Worm (Caenorhabditis elegans) whole organism, early embryonic: ENCODE results near the gene mrpl-22.

ENCODE experiments used
- B0310.2 ChIP-seq: sonication (generic microtip); optimal IDR thresholded peaks from 2 replicates; lab custom pipeline; 2016; ENCODE audit warnings: mild to moderate bottlenecking, missing genetic modification characterization, missing compliant biosample characterization
- F13C5.2 ChIP-seq: sonication (generic microtip); optimal IDR thresholded peaks from 2 replicates; lab custom pipeline; 2017; ENCODE audit warnings: mild to moderate bottlenecking, missing genetic modification characterization, inconsistent platforms, missing compliant biosample characterization
- aly-1 ChIP-seq: sonication (generic microtip); optimal IDR thresholded peaks from 2 replicates; lab custom pipeline; 2016; ENCODE audit warnings: missing genetic modification characterization, missing compliant biosample characterization
- ama-1 ChIP-seq: fragments of 150-350 bp; optimal IDR thresholded peaks from 2 replicates; lab custom pipeline; 2014
- ceh-13 ChIP-seq: fragments of 200-800 bp; sonication (Bioruptor generic); optimal IDR thresholded peaks from 2 replicates; lab custom pipeline; 2018; ENCODE audit warnings: mild to moderate bottlenecking, missing genetic modification characterization, missing compliant biosample characterization
- ceh-36 ChIP-seq: sonication (generic microtip); optimal IDR thresholded peaks from 2 replicates; lab custom pipeline; 2016; ENCODE audit warnings: missing genetic modification characterization, inconsistent platforms, missing compliant biosample characterization
- ets-7 ChIP-seq: sonication (generic microtip); optimal IDR thresholded peaks from 2 replicates; lab custom pipeline; 2016; ENCODE audit warnings: missing genotype, missing genetic modification characterization, missing compliant biosample characterization
- flt-1 ChIP-seq: fragments of 200-800 bp; sonication (Bioruptor generic); IDR thresholded peaks from 2 replicates; pipeline ENCODE4 v1.3.6; 2022; ENCODE audit warnings: missing genetic modification characterization, missing compliant biosample characterization
- hmbx-1 ChIP-seq: sonication (generic microtip); optimal IDR thresholded peaks from 2 replicates; lab custom pipeline; 2016; ENCODE audit warnings: mild to moderate bottlenecking, missing genetic modification characterization, missing compliant biosample characterization
- hmg-4 ChIP-seq: fragments of 200-800 bp; sonication (Bioruptor generic); optimal IDR thresholded peaks from 2 replicates; lab custom pipeline; 2018; ENCODE audit warnings: mild to moderate bottlenecking, missing genetic modification characterization, missing compliant biosample characterization
- hnd-1 ChIP-seq: sonication (generic microtip); optimal IDR thresholded peaks from 2 replicates; lab custom pipeline; 2016; ENCODE audit warnings: missing genetic modification characterization, missing compliant biosample characterization
- pes-1 ChIP-seq: fragments of 200-800 bp; sonication (Bioruptor generic); IDR thresholded peaks from 2 replicates; pipeline ENCODE4 v1.3.6; 2022; ENCODE audit warnings: missing genetic modification reagents, missing genetic modification characterization, missing compliant biosample characterization
- scrt-1 ChIP-seq: fragments of 200-800 bp; sonication (Bioruptor generic); IDR thresholded peaks from 2 replicates; pipeline ENCODE4 v1.3.6; 2022; ENCODE audit warnings: missing genetic modification characterization, missing compliant biosample characterization
- sea-1 ChIP-seq: fragments of 200-800 bp; sonication (Bioruptor generic); conservative IDR thresholded peaks from 2 replicates; pipeline ENCODE4 v1.3.6; 2022; ENCODE audit warnings: missing genetic modification characterization, missing compliant biosample characterization
- tbx-11 ChIP-seq: fragments of 200-800 bp; sonication (Bioruptor generic); IDR thresholded peaks from 2 replicates; pipeline ENCODE4 v1.3.6; 2022; ENCODE audit warnings: missing genetic modification characterization, missing compliant biosample characterization
- tbx-37 ChIP-seq: fragments of 200-800 bp; sonication (Bioruptor generic); conservative IDR thresholded peaks from 2 replicates; pipeline ENCODE4 v1.3.6; 2022; ENCODE audit warnings: missing genetic modification reagents, missing genetic modification characterization, missing compliant biosample characterization
- tra-4 ChIP-seq: sonication (generic microtip); optimal IDR thresholded peaks from 2 replicates; lab custom pipeline; 2017; ENCODE audit warnings: missing genetic modification characterization, missing compliant biosample characterization

Gene mrpl-22

ce11 chrIII:10636493-10637031 is 21.3 kb downstream of the mrpl-22 start:
- TF ChIP-seq scrt-1 (GFP tag; lab: Robert Waterston, UW) = no peak
- no peak for TF ChIP-seq ceh-36 (tag; lab: Kevin White, UChicago)
- TF ChIP-seq hmbx-1 = no peak
- TF ChIP-seq ceh-13 = no peak
- no peak for TF ChIP-seq hnd-1 (tag; lab: Kevin White, UChicago)
- no peak for TF ChIP-seq F13C5.2
- no peak for TF ChIP-seq B0310.2
- TF ChIP-seq tbx-37 (GFP tag; lab: Robert Waterston, UW) = no peak
- TF ChIP-seq ama-1 (lab: Kevin White, UChicago) = no peak
- no peak for TF ChIP-seq hmg-4 (GFP tag; lab: Kevin White, UChicago)
- TF ChIP-seq aly-1 (tag; lab: Kevin White, UChicago) = no peak
- TF ChIP-seq pes-1 (GFP tag; lab: Robert Waterston, UW) = no peak
- no peak for TF ChIP-seq sea-1
- TF ChIP-seq flt-1 (GFP tag; lab: Robert Waterston, UW) = no peak
- TF ChIP-seq ets-7 (tag; lab: Kevin White, UChicago) = no peak
- no peak for TF ChIP-seq tbx-11 (GFP tag; lab: Robert Waterston, UW)

ce11 chrIII:10637933-10638332 is 22.7 kb downstream of the mrpl-22 start:
- TF ChIP-seq sea-1 (no peak), tbx-37 (GFP tag; lab: Robert Waterston, UW) (no peak), ama-1 (lab: Kevin White, UChicago) (no peak), ceh-36 (tag; lab: Kevin White, UChicago) (no peak), aly-1 (tag; lab: Kevin White, UChicago) (no peak), tra-4 (tag; lab: Kevin White, UChicago) (no peak), hmg-4 (GFP tag; lab: Kevin White, UChicago) (no peak), pes-1 (GFP tag; lab: Robert Waterston, UW) (no peak), hnd-1 (tag; lab: Kevin White, UChicago) (no peak), tbx-11 (GFP tag; lab: Robert Waterston, UW) (no peak), ets-7 (tag; lab: Kevin White, UChicago) (no peak), flt-1 (GFP tag; lab: Robert Waterston, UW) (no peak), ceh-13 (no peak), B0310.2 (no peak), scrt-1 (GFP tag; lab: Robert Waterston, UW) (no peak), F13C5.2 (no peak), hmbx-1 (no peak)

ce11 chrIII:10638339-10639021 is 23.2 kb downstream of the mrpl-22 start, which contains the start of gene Y39A1A.27:
Y39A1A.27 (plus strand) TSS chrIII:10638971.
- TF ChIP-seq aly-1 (tag; lab: Kevin White, UChicago) (no peak), pes-1 (GFP tag; lab: Robert Waterston, UW) (no peak), flt-1 (GFP tag; lab: Robert Waterston, UW) (no peak), ceh-13 (no peak), ceh-36 (tag; lab: Kevin White, UChicago) (no peak), hnd-1 (tag; lab: Kevin White, UChicago) (no peak), F13C5.2 (no peak), ets-7 (tag; lab: Kevin White, UChicago) (no peak), hmg-4 (GFP tag; lab: Kevin White, UChicago) (no peak), sea-1 (no peak), scrt-1 (GFP tag; lab: Robert Waterston, UW) (no peak), tbx-11 (GFP tag; lab: Robert Waterston, UW) (no peak), B0310.2 (no peak), tra-4 (tag; lab: Kevin White, UChicago) (no peak), ama-1 (lab: Kevin White, UChicago) (no peak), tbx-37 (GFP tag; lab: Robert Waterston, UW) (no peak), hmbx-1 (no peak)

ce11 chrIII:10642781-10643180 is 27.5 kb downstream of the mrpl-22 start, which contains the start of the genes dhs-11 and orc-1:
dhs-11 (minus strand) TSS chrIII:10642865.
orc-1 (plus strand) TSS chrIII:10643129.
- TF ChIP-seq flt-1 (GFP tag; lab: Robert Waterston, UW) (no peak), ets-7 (tag; lab: Kevin White, UChicago) (no peak), pes-1 (GFP tag; lab: Robert Waterston, UW) (no peak), hnd-1 (tag; lab: Kevin White, UChicago) (no peak), B0310.2 (no peak), scrt-1 (GFP tag; lab: Robert Waterston, UW) (no peak), aly-1 (tag; lab: Kevin White, UChicago) (no peak), ceh-13 (no peak), tra-4 (tag; lab: Kevin White, UChicago) (no peak)

- TF ChIP-seq hnd-1 (tag; lab: Kevin White, UChicago) (no peak), scrt-1 (GFP tag; lab: Robert Waterston, UW) (no peak), tra-4 (tag; lab: Kevin White, UChicago) (no peak), pes-1 (GFP tag; lab: Robert Waterston, UW) (no peak), aly-1 (tag; lab: Kevin White, UChicago) (no peak), sea-1 (no peak), hmg-4 (GFP tag; lab: Kevin White, UChicago) (no peak), ceh-36 (tag; lab: Kevin White, UChicago) (no peak), hmbx-1 (no peak), ets-7 (tag; lab: Kevin White, UChicago) (no peak), B0310.2 (no peak), ceh-13 (no peak), F13C5.2 (no peak), ama-1 (lab: Kevin White, UChicago) (no peak)
These were observed 30.8 kb downstream of the mrpl-22 start, which contains the start of gene orc-4 for ce11 chrIII:10646094-10646493. orc-4 (plus strand) TSS chrIII:10646170.

- no peak for TF ChIP-seq aly-1 (tag; lab: Kevin White, UChicago)
These were observed 34.0 kb downstream of the mrpl-22 start, which contains the start of gene emg-1 for ce11 chrIII:10649219-10649618. emg-1 (plus strand) TSS chrIII:10649519.

- peak; percentile 41 for TF ChIP-seq F13C5.2
- no peak for TF ChIP-seq tra-4 (tag; lab: Kevin White, UChicago)
- peak; percentile 45 for TF ChIP-seq hmg-4 (GFP tag; lab: Kevin White, UChicago)
- TF ChIP-seq flt-1 (GFP tag; lab: Robert Waterston, UW) = peak; percentile 37; the same call in 1 of the 2 replicates
These were observed 36.4 kb downstream of the mrpl-22 start for ce11 chrIII:10651634-10652033.
